Worm (Caenorhabditis elegans) whole organism, L4 larva: ENCODE results near the gene C09E8.6.

Source experiments
- T26A8.4 ChIP-seq: fragments of 200-800 bp; sonication (Bioruptor generic); IDR thresholded peaks from 2 replicates; pipeline ENCODE4 v1.3.6; 2022; ENCODE audit warnings: missing genetic modification characterization, missing compliant biosample characterization
- Y48G9A.11 ChIP-seq: fragments of 200-800 bp; sonication (Bioruptor generic); IDR thresholded peaks from 2 replicates; pipeline ENCODE4 v1.3.6; 2022; ENCODE audit warnings: missing genetic modification reagents, missing genetic modification characterization, missing compliant biosample characterization
- ZK546.5 ChIP-seq, 2 experiments: sonication (generic microtip); optimal IDR thresholded peaks; 2 replicates each; lab custom pipeline; 2017; ENCODE audit warnings: missing biosample characterization in 2 of 2, missing genetic modification characterization in 2 of 2
- aha-1 ChIP-seq: fragments of 150-350 bp; peaks from one replicate; lab custom pipeline; 2014; ENCODE audit warnings: missing biosample characterization, missing genetic modification characterization
- attf-4 ChIP-seq: sonication (generic microtip); optimal IDR thresholded peaks from 3 replicates; lab custom pipeline; 2017; ENCODE audit warnings: missing biosample characterization, missing genetic modification characterization
- ceh-28 ChIP-seq: fragments of 150-350 bp; optimal IDR thresholded peaks from 2 replicates; lab custom pipeline; 2014; ENCODE audit warnings: missing biosample characterization, missing genetic modification reagents, missing genetic modification characterization
- ceh-62 ChIP-seq: sonication (generic microtip); optimal IDR thresholded peaks from 2 replicates; lab custom pipeline; 2017; ENCODE audit warnings: missing biosample characterization, missing genetic modification characterization
- daf-16 ChIP-seq, 3 experiments: sonication (generic microtip); optimal IDR thresholded peaks; 2 replicates each; lab custom pipeline; 2016 to 2017; ENCODE audit warnings: missing genetic modification characterization in 3 of 3, missing genetic modification reagents in 3 of 3, mild to moderate bottlenecking in 2 of 3, missing compliant biosample characterization in 2 of 3, missing biosample characterization in 1 of 3, moderate library complexity in 1 of 3
- dmd-8 ChIP-seq: fragments of 200-800 bp; sonication (Bioruptor generic); IDR thresholded peaks from 2 replicates; pipeline ENCODE4 v1.3.6; 2022; ENCODE audit warnings: missing genetic modification characterization, missing compliant biosample characterization
- dmd-9 ChIP-seq: fragments of 200-800 bp; sonication (Bioruptor generic); IDR thresholded peaks from 2 replicates; pipeline ENCODE4 v1.3.6; 2022; ENCODE audit warnings: missing genetic modification reagents, missing genetic modification characterization, missing compliant biosample characterization
- dpl-1 ChIP-seq: fragments of 150-350 bp; optimal IDR thresholded peaks from 2 replicates; lab custom pipeline; 2014; ENCODE audit warnings: missing biosample characterization, missing genetic modification reagents, missing genetic modification characterization
- lin-13 ChIP-seq: fragments of 150-350 bp; optimal IDR thresholded peaks from 2 replicates; lab custom pipeline; 2014; ENCODE audit warnings: missing biosample characterization, missing genetic modification reagents, missing genetic modification characterization
- lin-15B ChIP-seq: fragments of 150-350 bp; sonication (generic microtip); optimal IDR thresholded peaks from 3 replicates; lab custom pipeline; 2014; ENCODE audit warnings: missing biosample characterization, missing genetic modification characterization
- lin-29 ChIP-seq: fragments of 200-800 bp; sonication (Bioruptor generic); IDR thresholded peaks from 2 replicates; pipeline ENCODE4 v1.3.6; 2022; ENCODE audit warnings: missing genetic modification reagents, missing genetic modification characterization, missing compliant biosample characterization
- lin-38 ChIP-seq: fragments of 200-800 bp; sonication (Bioruptor generic); IDR thresholded peaks from 2 replicates; pipeline ENCODE4 v1.3.6; 2022; ENCODE audit warnings: missing genetic modification reagents, missing genetic modification characterization, missing compliant biosample characterization
- lir-3 ChIP-seq: sonication (generic microtip); optimal IDR thresholded peaks from 2 replicates; lab custom pipeline; 2016; ENCODE audit warnings: mild to moderate bottlenecking, missing genetic modification characterization, missing compliant biosample characterization
- lsy-2 ChIP-seq, 2 experiments: fragments of 150-350 bp in 1 of 2; sonication (generic microtip) in 1 of 2; optimal IDR thresholded peaks; 2 replicates each; lab custom pipeline; 2014 to 2017; ENCODE audit warnings: missing biosample characterization in 2 of 2, missing genetic modification characterization in 2 of 2
- mes-2 ChIP-seq: sonication (generic microtip); optimal IDR thresholded peaks from 2 replicates; lab custom pipeline; 2016; ENCODE audit warnings: missing genotype, mild to moderate bottlenecking, missing genetic modification characterization, missing compliant biosample characterization; ENCODE audit not compliant: poor library complexity, severe bottlenecking
- nhr-102 ChIP-seq: sonication (generic microtip); optimal IDR thresholded peaks from 2 replicates; lab custom pipeline; 2016; ENCODE audit warnings: mild to moderate bottlenecking, missing genetic modification characterization, moderate library complexity, missing compliant biosample characterization
- nhr-25 ChIP-seq: sonication (generic microtip); optimal IDR thresholded peaks from 2 replicates; lab custom pipeline; 2017; ENCODE audit warnings: missing genetic modification characterization, mild to moderate bottlenecking, missing compliant biosample characterization, antibody characterized with exemption, moderate library complexity, borderline replicate concordance; ENCODE audit not compliant: insufficient read depth
- nhr-41 ChIP-seq: fragments of 200-800 bp; sonication (Bioruptor generic); IDR thresholded peaks from 2 replicates; pipeline ENCODE4 v1.3.6; 2022; ENCODE audit warnings: missing genetic modification reagents, missing genetic modification characterization, missing compliant biosample characterization
- set-16 ChIP-seq: fragments of 200-800 bp; sonication (Bioruptor generic); IDR thresholded peaks from 2 replicates; pipeline ENCODE4 v1.3.6; 2022; ENCODE audit warnings: missing genetic modification reagents, missing genetic modification characterization, missing compliant biosample characterization
- spr-1 ChIP-seq: sonication (generic microtip); optimal IDR thresholded peaks from 2 replicates; lab custom pipeline; 2016; ENCODE audit warnings: mild to moderate bottlenecking, missing genetic modification characterization, missing compliant biosample characterization
- tag-97 ChIP-seq: fragments of 200-800 bp; sonication (Bioruptor generic); IDR thresholded peaks from 2 replicates; pipeline ENCODE4 v1.3.6; 2022; ENCODE audit warnings: missing genetic modification characterization, missing compliant biosample characterization
- tra-1 ChIP-seq: fragments of 200-800 bp; sonication (Bioruptor generic); IDR thresholded peaks from 2 replicates; pipeline ENCODE4 v1.3.6; 2022; ENCODE audit warnings: missing genetic modification reagents, missing genetic modification characterization, missing compliant biosample characterization
- unc-130 ChIP-seq: sonication (generic microtip); optimal IDR thresholded peaks from 2 replicates; lab custom pipeline; 2016; ENCODE audit warnings: missing genetic modification reagents, missing genetic modification characterization, missing compliant biosample characterization
- unc-62 ChIP-seq, 3 experiments: fragments of 150-350 bp in 1 of 3; sonication (generic microtip); optimal IDR thresholded peaks in 2 of 3; peaks in 1 of 3; 1 replicate in 1 of 3; 2 replicates in 2 of 3; lab custom pipeline; 2014 to 2017; ENCODE audit warnings: missing biosample characterization in 3 of 3, missing genetic modification characterization in 3 of 3, missing genetic modification reagents in 3 of 3, missing genotype in 1 of 3
- zag-1 ChIP-seq: fragments of 150-350 bp; optimal IDR thresholded peaks from 2 replicates; lab custom pipeline; 2014; ENCODE audit warnings: missing biosample characterization, missing genetic modification characterization

The C09E8.6 gene

DNA sequence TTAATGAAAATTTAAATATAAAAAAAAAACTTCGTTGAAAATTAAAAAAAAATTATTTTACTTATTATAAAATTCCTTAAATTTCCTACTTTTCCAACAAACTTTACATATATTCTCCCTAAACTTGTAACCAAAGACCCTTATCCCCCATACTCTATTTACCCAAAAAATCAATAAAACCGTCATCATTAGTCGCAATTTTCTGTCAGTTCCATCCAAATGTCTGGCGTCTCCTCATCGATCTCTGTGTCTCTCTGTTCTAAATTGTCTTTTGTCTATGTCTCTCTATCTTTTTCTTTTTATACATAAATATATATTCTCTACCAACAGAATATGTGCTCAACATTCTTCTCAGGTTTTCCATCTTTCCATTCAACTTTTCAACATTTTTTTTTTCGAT, 926 bp upstream of the C09E8.6 start:
- TF ChIP-seq T26A8.4 (GFP tag; lab: Robert Waterston, UW) (0 out of 2 replicates have a peak, but pooled peaks have one; percentile 8), lsy-2 (tag; optimal IDR thresholded peaks at IDR 0.05; lab: Kevin White, UChicago) (peak in 1 of 2 experiments; percentile 25), ceh-28 (peak; percentile 34), tag-97 (no peak), lin-13 (no peak)

DNA sequence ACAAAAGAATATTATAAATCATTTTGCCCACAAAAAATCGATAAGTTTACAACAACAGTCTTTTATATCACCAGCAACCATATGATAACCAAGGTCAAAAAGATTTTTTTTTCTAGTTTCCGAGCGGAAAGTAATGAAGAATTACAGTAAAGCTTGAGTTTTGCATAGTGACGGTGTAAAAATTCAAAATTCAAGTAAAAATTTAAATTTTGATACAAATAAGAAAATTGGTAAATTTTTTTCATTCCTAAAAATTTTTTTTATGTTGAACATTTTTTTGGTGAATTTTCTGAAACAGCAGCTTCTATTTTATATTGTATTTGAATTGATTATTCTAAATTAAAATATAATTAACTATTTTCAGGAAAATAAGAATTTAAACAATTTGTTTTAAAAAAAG, 12.5 kb downstream of the C09E8.6 start, which contains the start of gene W08F4.5:
Gene W08F4.5, minus strand, starts transcription at position 101 of the 400 bp plus-strand sequence.
- TF ChIP-seq lir-3 (tag; lab: Kevin White, UChicago) (no peak), nhr-102 (tag; lab: Kevin White, UChicago) (peak; percentile 10)

DNA sequence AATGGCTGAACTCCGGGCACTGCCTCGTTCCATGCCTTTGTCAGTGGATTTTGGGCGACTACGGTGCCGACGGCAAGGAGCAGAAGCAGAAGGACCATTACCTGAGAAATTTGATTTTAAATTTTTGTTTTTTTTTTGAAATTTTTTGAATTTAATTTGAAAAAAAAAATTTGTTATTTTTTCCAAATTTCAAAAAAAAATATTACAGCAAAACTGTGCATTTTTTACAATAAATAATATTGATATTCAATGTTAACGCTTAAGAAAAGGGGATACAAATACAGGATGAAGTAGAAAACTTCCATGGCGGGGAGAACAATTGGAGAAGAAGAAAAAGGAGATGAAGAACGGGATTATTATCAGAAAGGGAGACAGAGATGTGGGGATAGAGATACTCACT, 15.7 kb downstream of the C09E8.6 start, which contains the start of gene mlt-8:
Gene mlt-8, minus strand, starts transcription at position 101 of the 400 bp plus-strand sequence.
- TF ChIP-seq set-16 (GFP tag; lab: Robert Waterston, UW) (peak; percentile 7; the same call in 1 of the 2 replicates), spr-1 (tag; lab: Kevin White, UChicago) (no peak), lin-29 (GFP tag; lab: Robert Waterston, UW) (no peak), ceh-28 (no peak)

DNA sequence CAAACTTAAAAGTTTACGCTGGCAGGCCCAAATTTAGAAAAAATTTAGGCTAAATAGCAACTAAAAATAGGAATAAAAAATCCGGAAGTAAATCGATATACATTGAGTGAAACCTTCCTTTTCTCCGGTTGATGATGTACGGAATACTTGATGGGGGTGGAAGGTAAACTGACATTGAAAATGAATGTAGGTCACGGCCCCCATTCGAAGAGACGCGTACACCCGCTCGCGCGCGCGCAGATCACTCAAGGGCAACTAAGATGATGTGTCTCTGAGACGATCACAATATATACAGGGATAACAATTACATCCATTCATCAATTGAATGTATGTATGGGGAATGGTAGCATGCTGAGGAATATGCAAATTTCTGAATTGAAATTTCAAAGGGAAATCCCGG, 17.8 kb downstream of the C09E8.6 start:
- TF ChIP-seq lin-15B (tag; lab: Kevin White, UChicago) (no peak), aha-1 (tag; lab: Kevin White, UChicago) (peak; percentile 75), unc-62 (GFP tag; optimal IDR thresholded peaks at IDR 0.05 in 1 of 2; lab: Kevin White, UChicago) (peak in 1 of 2 experiments; percentile 46), unc-62 (tag; optimal IDR thresholded peaks at IDR 0.05; lab: Kevin White, UChicago) (no peak)

DNA sequence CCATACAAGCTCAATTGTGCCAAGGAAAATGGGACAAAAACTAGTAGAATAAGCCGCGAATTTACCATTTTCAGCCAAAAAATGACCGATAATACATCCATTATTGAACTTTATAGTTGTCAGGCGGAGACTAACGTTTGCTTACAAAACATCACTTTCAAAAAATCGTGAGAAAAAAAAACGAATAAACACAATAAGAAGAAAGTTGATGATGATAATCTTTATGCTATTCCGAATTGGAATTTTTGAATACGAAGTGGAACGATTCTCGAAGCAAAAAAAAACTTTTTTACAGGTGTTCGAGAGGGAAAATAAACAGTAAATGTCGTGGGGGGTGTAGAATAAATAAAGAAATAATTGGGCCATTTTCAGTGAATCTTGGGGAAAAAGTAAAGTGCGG, 21.3 kb downstream of the C09E8.6 start, which contains the start of gene W08F4.7:
Gene W08F4.7, minus strand, starts transcription at position 101 of the 400 bp plus-strand sequence.
- TF ChIP-seq daf-16 (GFP tag; optimal IDR thresholded peaks at IDR 0.05; lab: Kevin White, UChicago) (no peak), daf-16 (tag; optimal IDR thresholded peaks at IDR 0.05; lab: Kevin White, UChicago) (peak; percentile 0), nhr-41 (GFP tag; lab: Robert Waterston, UW) (no peak), lin-38 (GFP tag; lab: Robert Waterston, UW) (peak; percentile 52)

DNA sequence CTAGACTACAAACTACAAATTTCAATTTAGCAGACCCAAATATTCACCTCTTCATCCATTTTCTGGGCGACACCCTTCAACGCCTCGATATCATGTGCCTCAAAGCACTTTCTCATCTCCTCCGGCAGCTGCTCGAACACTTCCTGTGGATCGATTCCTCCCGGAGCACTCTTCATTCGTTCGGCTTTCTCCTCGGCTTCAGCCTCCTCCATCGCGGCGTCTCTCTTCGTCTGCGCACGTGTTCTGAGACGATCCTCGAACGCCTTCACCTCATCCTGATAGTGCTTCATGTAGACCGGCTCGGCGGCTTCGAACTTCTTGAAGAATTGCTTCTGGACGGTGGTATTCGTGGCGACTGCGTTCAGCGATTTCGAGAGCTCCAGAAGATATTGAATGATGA, 22.5 kb downstream of the C09E8.6 start:
- TF ChIP-seq mes-2: no peak
- TF ChIP-seq dmd-9: 0 out of 2 replicates have a peak, but pooled peaks have one; percentile 26
- TF ChIP-seq unc-130: no peak
- no peak for TF ChIP-seq dmd-8
- no peak for TF ChIP-seq attf-4
- no peak for TF ChIP-seq nhr-25
- TF ChIP-seq lin-38 (GFP tag; lab: Robert Waterston, UW): 0 out of 2 replicates have a peak, but pooled peaks have one; percentile 2
- peak; percentile 77 for TF ChIP-seq set-16 (GFP tag; lab: Robert Waterston, UW)
- TF ChIP-seq ZK546.5 (tag; optimal IDR thresholded peaks at IDR 0.05; lab: Kevin White, UChicago): no peak

DNA sequence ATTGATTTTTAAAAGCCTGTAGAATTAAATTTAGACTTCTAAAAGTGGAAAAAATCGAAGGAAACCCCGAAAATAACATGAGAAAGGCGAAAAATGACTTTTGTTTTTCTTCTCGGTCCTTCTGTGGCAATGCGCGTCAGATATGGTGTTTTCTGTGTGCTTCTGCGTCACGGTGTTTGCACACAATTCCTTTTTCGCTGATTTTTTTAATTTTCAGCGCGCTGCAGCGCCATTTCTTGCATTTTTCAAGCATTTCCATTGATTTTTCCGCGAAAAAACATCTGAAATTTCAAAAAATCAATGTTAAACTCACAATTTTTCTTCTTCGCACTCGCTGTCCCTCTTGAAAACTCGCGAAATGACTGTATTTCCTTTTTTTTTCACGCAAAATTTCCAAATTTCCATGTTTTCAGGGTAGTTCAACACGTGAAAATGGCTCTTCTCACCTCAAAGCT, 23.9 kb downstream of the C09E8.6 start, which contains the start of the genes cdc-37 and W08F4.3:
Gene cdc-37, minus strand, starts transcription at position 405 of the 455 bp plus-strand sequence.
Gene W08F4.3, plus strand, starts transcription at position 414 of the 455 bp plus-strand sequence.
- TF ChIP-seq zag-1 (tag; lab: Kevin White, UChicago) (no peak), dpl-1 (peak; percentile 8), mes-2 (peak; percentile 51), lin-38 (GFP tag; lab: Robert Waterston, UW) (peak; percentile 60), ceh-62 (tag; lab: Kevin White, UChicago) (no peak), Y48G9A.11 (GFP tag; lab: Robert Waterston, UW) (peak; percentile 43; the same call in 1 of the 2 replicates), tra-1 (GFP tag; lab: Robert Waterston, UW) (no peak)
